Worm (Caenorhabditis elegans) whole organism, L2 larva: Measurements from ENCODE around the gene rep-1.
A peak's percentile ranks its signal among the peaks of the same experiment; 100 is the strongest.

Experiments
- F13H6.1 ChIP-seq: sonication (generic microtip); optimal IDR thresholded peaks from 2 replicates; lab custom pipeline; 2016; ENCODE audit warnings: missing genetic modification characterization, missing compliant biosample characterization
- R02D3.7 ChIP-seq: fragments of 150-350 bp; optimal IDR thresholded peaks from 2 replicates; lab custom pipeline; 2014; ENCODE audit warnings: missing biosample characterization, missing genetic modification characterization
- Y55F3AM.14 ChIP-seq: fragments of 200-800 bp; sonication (Bioruptor generic); optimal IDR thresholded peaks from 2 replicates; lab custom pipeline; 2018; ENCODE audit warnings: mild to moderate bottlenecking, missing genetic modification characterization, missing compliant biosample characterization
- ZK546.5 ChIP-seq: sonication (generic microtip); optimal IDR thresholded peaks from 2 replicates; lab custom pipeline; 2017; ENCODE audit warnings: missing biosample characterization, missing genetic modification characterization
- alr-1 ChIP-seq: fragments of 150-350 bp; optimal IDR thresholded peaks from 2 replicates; lab custom pipeline; 2014; ENCODE audit warnings: missing biosample characterization, missing genetic modification characterization
- aly-2 ChIP-seq: fragments of 150-350 bp; optimal IDR thresholded peaks from 2 replicates; lab custom pipeline; 2014; ENCODE audit warnings: missing biosample characterization, missing genetic modification characterization
- ama-1 ChIP-seq: fragments of 150-350 bp; optimal IDR thresholded peaks from 2 replicates; lab custom pipeline; 2018; ENCODE audit warnings: inconsistent platforms
- ceh-16 ChIP-seq: fragments of 150-350 bp; optimal IDR thresholded peaks from 2 replicates; lab custom pipeline; 2014; ENCODE audit warnings: missing biosample characterization, missing genetic modification characterization
- ceh-82 ChIP-seq: fragments of 150-350 bp; optimal IDR thresholded peaks from 2 replicates; lab custom pipeline; 2014; ENCODE audit warnings: missing biosample characterization, missing genetic modification characterization
- crh-2 ChIP-seq: sonication (generic microtip); optimal IDR thresholded peaks from 2 replicates; lab custom pipeline; 2017; ENCODE audit warnings: missing biosample characterization, missing genetic modification characterization
- dmd-4 ChIP-seq: sonication (generic microtip); optimal IDR thresholded peaks from 2 replicates; lab custom pipeline; 2017; ENCODE audit warnings: missing biosample characterization, missing genetic modification characterization
- egl-27 ChIP-seq: sonication (generic microtip); optimal IDR thresholded peaks from 3 replicates; lab custom pipeline; 2017; ENCODE audit warnings: missing biosample characterization, missing genetic modification reagents, missing genetic modification characterization
- elt-1 ChIP-seq: fragments of 150-350 bp; optimal IDR thresholded peaks from 2 replicates; lab custom pipeline; 2014; ENCODE audit warnings: missing biosample characterization, missing genetic modification characterization
- elt-3 ChIP-seq: sonication (generic microtip); optimal IDR thresholded peaks from 2 replicates; lab custom pipeline; 2017; ENCODE audit warnings: missing biosample characterization, missing genetic modification characterization
- gmeb-1 ChIP-seq: fragments of 150-350 bp; optimal IDR thresholded peaks from 2 replicates; lab custom pipeline; 2014; ENCODE audit warnings: missing biosample characterization, missing genetic modification characterization
- lin-11 ChIP-seq: fragments of 150-350 bp; sonication (generic microtip); optimal IDR thresholded peaks from 2 replicates; lab custom pipeline; 2014; ENCODE audit warnings: missing biosample characterization, missing genetic modification characterization, inconsistent platforms, mixed read lengths
- lin-13 ChIP-seq: fragments of 150-350 bp; optimal IDR thresholded peaks from 2 replicates; lab custom pipeline; 2014; ENCODE audit warnings: missing biosample characterization, missing genetic modification reagents, missing genetic modification characterization
- lin-39 ChIP-seq: fragments of 150-350 bp; optimal IDR thresholded peaks from 2 replicates; lab custom pipeline; 2014; ENCODE audit warnings: missing biosample characterization, missing genetic modification reagents, missing genetic modification characterization
- lsy-2 ChIP-seq, 2 experiments: fragments of 150-350 bp in 1 of 2; sonication (generic microtip) in 1 of 2; optimal IDR thresholded peaks; 2 replicates each; lab custom pipeline; 2014 to 2017; ENCODE audit warnings: missing biosample characterization in 2 of 2, missing genetic modification characterization in 2 of 2
- mab-5 ChIP-seq: fragments of 150-350 bp; optimal IDR thresholded peaks from 2 replicates; lab custom pipeline; 2014; ENCODE audit warnings: missing biosample characterization, missing genetic modification characterization
- mbf-1 ChIP-seq: sonication (generic microtip); optimal IDR thresholded peaks from 2 replicates; lab custom pipeline; 2017; ENCODE audit warnings: missing biosample characterization, missing genetic modification characterization
- mdl-1 ChIP-seq, 2 experiments: fragments of 150-350 bp in 1 of 2; sonication (generic microtip) in 1 of 2; optimal IDR thresholded peaks; 2 replicates each; lab custom pipeline; 2017; ENCODE audit warnings: missing biosample characterization in 2 of 2, missing genetic modification characterization in 2 of 2
- nhr-10 ChIP-seq: sonication (generic microtip); optimal IDR thresholded peaks from 2 replicates; lab custom pipeline; 2017; ENCODE audit warnings: missing biosample characterization, missing genetic modification characterization
- nhr-12 ChIP-seq: fragments of 150-350 bp; optimal IDR thresholded peaks from 2 replicates; lab custom pipeline; 2014; ENCODE audit warnings: missing biosample characterization, missing genetic modification characterization
- nhr-129 ChIP-seq: fragments of 150-350 bp; optimal IDR thresholded peaks from 2 replicates; lab custom pipeline; 2014; ENCODE audit warnings: missing biosample characterization, missing genetic modification characterization
- nhr-21 ChIP-seq: fragments of 150-350 bp; optimal IDR thresholded peaks from 2 replicates; lab custom pipeline; 2014; ENCODE audit warnings: missing biosample characterization, missing genetic modification characterization
- nhr-23 ChIP-seq: fragments of 150-350 bp; optimal IDR thresholded peaks from 2 replicates; lab custom pipeline; 2014; ENCODE audit warnings: missing biosample characterization, missing genetic modification reagents, missing genetic modification characterization
- nhr-237 ChIP-seq: fragments of 150-350 bp; optimal IDR thresholded peaks from 2 replicates; lab custom pipeline; 2014; ENCODE audit warnings: missing biosample characterization, missing genetic modification characterization
- nhr-25 ChIP-seq: fragments of 150-350 bp; sonication (generic microtip); optimal IDR thresholded peaks from 3 replicates; lab custom pipeline; 2014; ENCODE audit warnings: missing biosample characterization, missing genetic modification characterization
- nhr-6 ChIP-seq: fragments of 150-350 bp; optimal IDR thresholded peaks from 2 replicates; lab custom pipeline; 2014; ENCODE audit warnings: missing biosample characterization, missing genetic modification characterization
- nhr-77 ChIP-seq: fragments of 150-350 bp; optimal IDR thresholded peaks from 2 replicates; lab custom pipeline; 2014; ENCODE audit warnings: missing biosample characterization, missing genetic modification characterization
- peb-1 ChIP-seq: fragments of 150-350 bp; optimal IDR thresholded peaks from 2 replicates; lab custom pipeline; 2014; ENCODE audit warnings: missing biosample characterization, missing genetic modification characterization
- sem-4 ChIP-seq: fragments of 150-350 bp; optimal IDR thresholded peaks from 2 replicates; lab custom pipeline; 2014; ENCODE audit warnings: missing biosample characterization, missing genetic modification reagents, missing genetic modification characterization
- skn-1 ChIP-seq: sonication (generic microtip); optimal IDR thresholded peaks from 2 replicates; lab custom pipeline; 2017; ENCODE audit warnings: missing biosample characterization, missing genetic modification characterization
- sma-3 ChIP-seq: sonication (generic microtip); optimal IDR thresholded peaks from 2 replicates; lab custom pipeline; 2016; ENCODE audit warnings: missing genetic modification reagents, missing genetic modification characterization, missing compliant biosample characterization
- sma-9 ChIP-seq, 2 experiments: fragments of 150-350 bp in 1 of 2; sonication (generic microtip) in 1 of 2; optimal IDR thresholded peaks; 2 replicates each; lab custom pipeline; 2014 to 2016; ENCODE audit warnings: missing genetic modification characterization in 2 of 2, mild to moderate bottlenecking in 1 of 2, missing biosample characterization in 1 of 2, missing compliant biosample characterization in 1 of 2, missing genetic modification reagents in 1 of 2, moderate library complexity in 1 of 2
- snpc-4 ChIP-seq: fragments of 150-350 bp; optimal IDR thresholded peaks from 2 replicates; lab custom pipeline; 2014; ENCODE audit warnings: missing biosample characterization, missing genetic modification characterization
- unc-39 ChIP-seq: fragments of 150-350 bp; optimal IDR thresholded peaks from 2 replicates; lab custom pipeline; 2014; ENCODE audit warnings: missing biosample characterization, missing genetic modification characterization
- unc-55 ChIP-seq: fragments of 150-350 bp; sonication (generic microtip); optimal IDR thresholded peaks from 3 replicates; lab custom pipeline; 2014; ENCODE audit warnings: missing biosample characterization, missing genetic modification reagents, missing genetic modification characterization
- unc-62 ChIP-seq: fragments of 150-350 bp; optimal IDR thresholded peaks from 2 replicates; lab custom pipeline; 2014; ENCODE audit warnings: missing biosample characterization, missing genetic modification reagents, missing genetic modification characterization
- zag-1 ChIP-seq: fragments of 150-350 bp; optimal IDR thresholded peaks from 2 replicates; lab custom pipeline; 2014; ENCODE audit warnings: missing biosample characterization, missing genetic modification characterization
- ztf-1 ChIP-seq: fragments of 200-800 bp; sonication (Bioruptor generic); conservative IDR thresholded peaks from 2 replicates; pipeline ENCODE4 v1.3.6; 2022; ENCODE audit warnings: missing genetic modification characterization, missing compliant biosample characterization
- ztf-11 ChIP-seq: sonication (generic microtip); optimal IDR thresholded peaks from 2 replicates; lab custom pipeline; 2017; ENCODE audit warnings: missing biosample characterization, missing genetic modification characterization
- ztf-4 ChIP-seq: fragments of 150-350 bp; optimal IDR thresholded peaks from 2 replicates; lab custom pipeline; 2014; ENCODE audit warnings: missing biosample characterization, missing genetic modification characterization

rep-1 gene

DNA sequence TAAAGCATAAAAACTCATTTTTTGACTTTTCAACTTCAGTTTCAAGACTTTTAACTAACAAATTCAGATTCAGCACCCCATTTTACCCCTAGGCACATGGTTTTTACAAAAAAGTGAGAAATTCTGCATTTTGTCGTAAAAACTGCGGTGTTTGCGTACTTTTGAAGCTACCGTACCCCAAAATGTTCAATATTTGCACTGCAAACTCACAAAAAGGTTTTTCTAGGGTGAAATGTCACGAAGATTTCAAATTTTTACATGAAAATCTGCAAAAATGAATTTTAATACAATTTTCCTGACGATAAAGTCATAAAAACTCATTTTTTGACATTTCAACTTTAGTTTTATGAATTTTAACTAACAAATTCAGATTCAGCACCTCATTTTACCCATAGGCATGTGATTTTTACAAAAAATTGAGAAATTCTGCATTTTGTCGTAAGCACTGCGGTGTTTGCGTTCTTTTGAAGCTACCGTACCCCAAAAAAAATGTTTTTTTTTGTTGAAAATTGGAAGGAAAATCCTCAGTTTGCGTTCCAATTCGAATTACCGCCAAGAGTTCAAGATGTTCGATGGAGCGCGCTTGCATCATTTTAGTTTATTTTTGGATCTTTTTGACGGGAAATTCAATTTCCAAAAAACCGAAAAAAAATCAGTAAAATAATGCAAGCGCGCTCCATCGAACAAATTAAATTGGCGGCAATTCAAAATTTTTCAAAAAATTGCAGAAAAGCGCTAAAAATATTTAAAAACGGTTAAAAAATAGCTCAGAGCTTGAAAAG lies 46.3 kb downstream of the rep-1 start (continued):
- TF ChIP-seq sma-3 (GFP tag; lab: Kevin White, UChicago) (peak; percentile 26), peb-1 (tag; lab: Kevin White, UChicago) (no peak), nhr-129 (no peak), mbf-1 (tag; lab: Kevin White, UChicago) (no peak), snpc-4 (tag; lab: Kevin White, UChicago) (no peak), lin-39 (tag; lab: Kevin White, UChicago) (no peak), egl-27 (no peak), aly-2 (tag; lab: Kevin White, UChicago) (no peak), lin-11 (tag; lab: Kevin White, UChicago) (no peak), ceh-82 (no peak), nhr-12 (no peak), nhr-25 (tag; lab: Kevin White, UChicago) (peak; percentile 45), nhr-21 (tag; lab: Kevin White, UChicago) (no peak), nhr-23 (tag; lab: Kevin White, UChicago) (no peak), lin-13 (GFP tag; lab: Kevin White, UChicago) (peak; percentile 77), ama-1 (lab: Kevin White, UChicago) (peak; percentile 84), nhr-10 (tag; lab: Kevin White, UChicago) (no peak), unc-62 (no peak), ZK546.5 (tag; lab: Kevin White, UChicago) (no peak)

DNA sequence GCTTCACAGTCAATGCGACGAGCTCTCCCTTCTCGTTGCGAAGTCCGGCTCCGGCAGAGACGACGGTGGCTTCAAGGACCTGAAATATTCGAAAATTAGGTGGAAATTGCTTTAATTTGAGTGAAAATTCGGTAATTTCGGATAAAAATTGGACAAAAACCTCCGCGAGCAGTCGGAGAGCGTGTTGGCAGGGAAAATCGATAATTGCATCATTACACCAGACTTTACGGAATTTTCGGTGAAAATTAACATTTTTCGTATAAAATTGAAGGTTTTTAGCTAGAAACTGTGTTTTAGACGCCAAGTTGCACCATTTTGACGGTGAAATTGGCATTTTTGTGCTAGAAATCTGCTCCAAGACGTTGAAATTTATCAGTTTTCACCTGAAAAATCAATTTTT lies 48.2 kb downstream of the rep-1 start:
- TF ChIP-seq mdl-1 (tag; optimal IDR thresholded peaks at IDR 0.05; lab: Kevin White, UChicago) = no peak
- TF ChIP-seq F13H6.1 (tag; lab: Kevin White, UChicago) = no peak
- TF ChIP-seq peb-1 (tag; lab: Kevin White, UChicago) = no peak
- no peak for TF ChIP-seq nhr-237 (tag; lab: Kevin White, UChicago)
- no peak for TF ChIP-seq nhr-23 (tag; lab: Kevin White, UChicago)
- TF ChIP-seq Y55F3AM.14 (GFP tag; lab: Kevin White, UChicago) = no peak
- no peak for TF ChIP-seq crh-2 (tag; lab: Kevin White, UChicago)
- TF ChIP-seq ZK546.5 (tag; lab: Kevin White, UChicago) = no peak
- TF ChIP-seq mab-5 (tag; lab: Kevin White, UChicago) = no peak
- TF ChIP-seq aly-2 (tag; lab: Kevin White, UChicago) = no peak
- no peak for TF ChIP-seq nhr-77 (tag; lab: Kevin White, UChicago)
- TF ChIP-seq skn-1 (tag; lab: Kevin White, UChicago) = no peak
- TF ChIP-seq ceh-16 (tag; lab: Kevin White, UChicago) = no peak
- no peak for TF ChIP-seq dmd-4 (tag; lab: Kevin White, UChicago)
- TF ChIP-seq nhr-12 = no peak
- TF ChIP-seq elt-3 (tag; lab: Kevin White, UChicago) = no peak
- no peak for TF ChIP-seq gmeb-1 (tag; lab: Kevin White, UChicago)
- TF ChIP-seq lin-13 (GFP tag; lab: Kevin White, UChicago) = no peak

DNA sequence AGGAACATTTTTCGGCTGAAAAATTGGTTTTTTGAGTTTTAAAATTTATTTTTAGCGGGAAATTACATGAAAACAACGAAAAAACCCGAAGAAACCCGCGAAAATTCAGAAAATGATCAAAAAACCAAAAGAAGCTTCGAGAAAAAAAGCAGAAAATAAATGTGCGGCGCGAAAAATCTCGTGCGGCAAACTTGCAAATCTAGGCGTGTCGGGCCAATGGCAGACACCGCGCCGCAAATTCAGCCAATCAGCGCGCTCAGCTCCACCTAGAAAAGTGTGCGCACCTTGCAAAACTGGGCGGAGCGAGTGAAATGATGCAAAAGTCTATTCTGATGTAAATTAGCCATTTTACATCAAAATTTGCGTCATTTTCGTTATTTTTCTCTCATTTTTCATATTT lies 48.8 kb downstream of the rep-1 start, which contains the start of gene Y22D7AL.10:
TSS of gene Y22D7AL.10 (minus strand) at position 15 of the 400 bp plus-strand sequence.
- TF ChIP-seq dmd-4 (tag; lab: Kevin White, UChicago) = peak; percentile 70
- peak; percentile 98 for TF ChIP-seq nhr-25 (tag; lab: Kevin White, UChicago)
- TF ChIP-seq alr-1 (tag; lab: Kevin White, UChicago) = no peak
- peak; percentile 96 for TF ChIP-seq sma-9 (GFP tag; optimal IDR thresholded peaks at IDR 0.05; lab: Kevin White, UChicago)
- TF ChIP-seq sma-9 (tag; optimal IDR thresholded peaks at IDR 0.05; lab: Kevin White, UChicago) = no peak
- TF ChIP-seq ceh-82 = peak; percentile 84
- 0 out of 2 replicates have a peak, but pooled peaks have one; percentile 76 for TF ChIP-seq ztf-1 (GFP tag; lab: Robert Waterston, UW)
- peak; percentile 82 for TF ChIP-seq ZK546.5 (tag; lab: Kevin White, UChicago)
- peak; percentile 85 for TF ChIP-seq skn-1 (tag; lab: Kevin White, UChicago)
- TF ChIP-seq elt-3 (tag; lab: Kevin White, UChicago) = no peak
- TF ChIP-seq nhr-21 (tag; lab: Kevin White, UChicago) = peak; percentile 97
- TF ChIP-seq ceh-16 (tag; lab: Kevin White, UChicago) = peak; percentile 86
- peak; percentile 87 for TF ChIP-seq nhr-237 (tag; lab: Kevin White, UChicago)
- peak; percentile 98 for TF ChIP-seq lin-13 (GFP tag; lab: Kevin White, UChicago)
- TF ChIP-seq lin-39 (tag; lab: Kevin White, UChicago) = no peak
- peak; percentile 97 for TF ChIP-seq sem-4 (tag; lab: Kevin White, UChicago)
- TF ChIP-seq ztf-11 (tag; lab: Kevin White, UChicago) = peak; percentile 75
- TF ChIP-seq nhr-23 (tag; lab: Kevin White, UChicago) = no peak
- peak; percentile 96 for TF ChIP-seq gmeb-1 (tag; lab: Kevin White, UChicago)
- peak; percentile 92 for TF ChIP-seq Y55F3AM.14 (GFP tag; lab: Kevin White, UChicago)
- peak; percentile 97 for TF ChIP-seq ztf-4 (tag; lab: Kevin White, UChicago)
- TF ChIP-seq mbf-1 (tag; lab: Kevin White, UChicago) = peak; percentile 56
- peak; percentile 76 for TF ChIP-seq zag-1 (tag; lab: Kevin White, UChicago)
- peak; percentile 97 for TF ChIP-seq crh-2 (tag; lab: Kevin White, UChicago)
- TF ChIP-seq nhr-10 (tag; lab: Kevin White, UChicago) = peak; percentile 92
- TF ChIP-seq nhr-77 (tag; lab: Kevin White, UChicago) = peak; percentile 82
- no peak for TF ChIP-seq peb-1 (tag; lab: Kevin White, UChicago)
- TF ChIP-seq elt-1 (tag; lab: Kevin White, UChicago) = no peak
- TF ChIP-seq mdl-1 (tag; optimal IDR thresholded peaks at IDR 0.05; lab: Kevin White, UChicago) = peak; percentile 58 to 59
- TF ChIP-seq unc-39 (tag; lab: Kevin White, UChicago) = no peak
- TF ChIP-seq unc-55 (GFP tag; lab: Kevin White, UChicago) = peak; percentile 99
- peak; percentile 98 for TF ChIP-seq lsy-2 (tag; optimal IDR thresholded peaks at IDR 0.05; lab: Kevin White, UChicago)
- TF ChIP-seq R02D3.7 (tag; lab: Kevin White, UChicago) = peak; percentile 76
- TF ChIP-seq nhr-6 (tag; lab: Kevin White, UChicago) = peak; percentile 93
- TF ChIP-seq aly-2 (tag; lab: Kevin White, UChicago) = peak; percentile 44
